Worm (Caenorhabditis elegans) whole organism, young adult: ENCODE measurements around the gene C53A3.4.

ENCODE experiments used
- B0019.2 ChIP-seq: fragments of 200-800 bp; sonication (Bioruptor generic); conservative IDR thresholded peaks from 2 replicates; pipeline ENCODE4 v1.3.6; 2022; ENCODE audit warnings: missing genetic modification reagents, missing genetic modification characterization, missing compliant biosample characterization
- B0336.3 ChIP-seq: fragments of 200-800 bp; sonication (Bioruptor generic); IDR thresholded peaks from 2 replicates; pipeline ENCODE4 v1.3.6; 2022; ENCODE audit warnings: missing genetic modification characterization, missing compliant biosample characterization
- F22D6.2 ChIP-seq: sonication (generic microtip); optimal IDR thresholded peaks from 2 replicates; lab custom pipeline; 2016; ENCODE audit warnings: mild to moderate bottlenecking, missing genetic modification characterization, missing compliant biosample characterization
- F39B2.1 ChIP-seq: fragments of 200-800 bp; sonication (Bioruptor generic); IDR thresholded peaks from 2 replicates; pipeline ENCODE4 v1.3.6; 2022; ENCODE audit warnings: missing genetic modification reagents, missing genetic modification characterization, missing compliant biosample characterization
- K11D2.4 ChIP-seq: fragments of 200-800 bp; sonication (Bioruptor generic); IDR thresholded peaks from 2 replicates; pipeline ENCODE4 v1.3.6; 2022; ENCODE audit warnings: missing genetic modification reagents, missing genetic modification characterization, missing compliant biosample characterization
- K12H6.12 ChIP-seq: fragments of 200-800 bp; sonication (Bioruptor generic); optimal IDR thresholded peaks from 2 replicates; lab custom pipeline; 2018; ENCODE audit warnings: mild to moderate bottlenecking, missing genetic modification characterization, missing compliant biosample characterization
- Y67H2A.10 ChIP-seq: fragments of 200-800 bp; sonication (Bioruptor generic); conservative IDR thresholded peaks from 2 replicates; pipeline ENCODE4 v1.3.6; 2022; ENCODE audit warnings: missing genetic modification reagents, missing genetic modification characterization, missing compliant biosample characterization
- ama-1 ChIP-seq, 3 experiments: fragments of 150-350 bp in 1 of 3; sonication (generic microtip) in 2 of 3; optimal IDR thresholded peaks; 2 replicates each; lab custom pipeline; 2014 to 2018; ENCODE audit warnings: missing biosample characterization in 2 of 3, missing genetic modification characterization in 2 of 3, missing genetic modification reagents in 2 of 3
- atf-7 ChIP-seq: sonication (generic microtip); optimal IDR thresholded peaks from 2 replicates; lab custom pipeline; 2017; ENCODE audit warnings: mild to moderate bottlenecking, missing genetic modification characterization, missing compliant biosample characterization
- athp-1 ChIP-seq: sonication (generic microtip); optimal IDR thresholded peaks from 2 replicates; lab custom pipeline; 2017; ENCODE audit warnings: mild to moderate bottlenecking, missing genetic modification characterization, missing compliant biosample characterization
- attf-3 ChIP-seq: fragments of 200-800 bp; sonication (Bioruptor generic); conservative IDR thresholded peaks from 2 replicates; pipeline ENCODE4 v1.3.6; 2022; ENCODE audit warnings: missing genetic modification reagents, missing genetic modification characterization, missing compliant biosample characterization
- attf-6 ChIP-seq: fragments of 200-800 bp; sonication (Bioruptor generic); IDR thresholded peaks from 2 replicates; pipeline ENCODE4 v1.3.6; 2022; ENCODE audit warnings: missing genetic modification reagents, missing genetic modification characterization, missing compliant biosample characterization
- bed-2 ChIP-seq: fragments of 200-800 bp; sonication (Bioruptor generic); IDR thresholded peaks from 2 replicates; pipeline ENCODE4 v1.3.6; 2022; ENCODE audit warnings: missing genetic modification reagents, missing genetic modification characterization, missing compliant biosample characterization
- cebp-1 ChIP-seq, 2 experiments: fragments of 200-800 bp in 1 of 2; sonication (Bioruptor generic) in 1 of 2; sonication (generic microtip) in 1 of 2; IDR thresholded peaks in 1 of 2; optimal IDR thresholded peaks in 1 of 2; 2 replicates each; pipeline versions ENCODE4 v1.3.6 to Lab custom; 2017 to 2022; ENCODE audit warnings: missing compliant biosample characterization in 2 of 2, missing genetic modification characterization in 2 of 2, mild to moderate bottlenecking in 1 of 2, missing genetic modification reagents in 1 of 2, moderate library complexity in 1 of 2
- cebp-2 ChIP-seq: fragments of 200-800 bp; sonication (Bioruptor generic); IDR thresholded peaks from 2 replicates; pipeline ENCODE4 v1.3.6; 2022; ENCODE audit warnings: missing genetic modification characterization, missing compliant biosample characterization
- ceh-100 ChIP-seq: fragments of 200-800 bp; sonication (Bioruptor generic); IDR thresholded peaks from 2 replicates; pipeline ENCODE4 v1.3.6; 2022; ENCODE audit warnings: missing genetic modification reagents, missing genetic modification characterization, missing compliant biosample characterization
- ceh-40 ChIP-seq: fragments of 200-800 bp; sonication (Bioruptor generic); IDR thresholded peaks from 2 replicates; pipeline ENCODE4 v1.3.6; 2022; ENCODE audit warnings: missing genetic modification characterization, missing compliant biosample characterization
- egl-44 ChIP-seq: fragments of 200-800 bp; sonication (Bioruptor generic); IDR thresholded peaks from 2 replicates; pipeline ENCODE4 v1.3.6; 2022; ENCODE audit warnings: missing genetic modification reagents, missing genetic modification characterization, missing compliant biosample characterization
- him-1 ChIP-seq: sonication (generic microtip); optimal IDR thresholded peaks from 2 replicates; lab custom pipeline; 2016; ENCODE audit warnings: missing genotype, missing genetic modification reagents, missing genetic modification characterization, missing compliant biosample characterization
- let-526 ChIP-seq: fragments of 200-800 bp; sonication (Bioruptor generic); IDR thresholded peaks from 2 replicates; pipeline ENCODE4 v1.3.6; 2022; ENCODE audit warnings: missing genetic modification reagents, missing genetic modification characterization, missing compliant biosample characterization
- lin-40 ChIP-seq: sonication (generic microtip); optimal IDR thresholded peaks from 2 replicates; lab custom pipeline; 2016; ENCODE audit warnings: missing genetic modification characterization, mild to moderate bottlenecking, missing compliant biosample characterization, missing genotype, missing genetic modification reagents
- madf-3 ChIP-seq: fragments of 200-800 bp; sonication (Bioruptor generic); IDR thresholded peaks from 2 replicates; pipeline ENCODE4 v1.3.6; 2022; ENCODE audit warnings: missing genetic modification reagents, missing genetic modification characterization, missing compliant biosample characterization
- mel-28 ChIP-seq: sonication (generic microtip); optimal IDR thresholded peaks from 2 replicates; lab custom pipeline; 2016; ENCODE audit warnings: borderline replicate concordance, mild to moderate bottlenecking, missing genetic modification characterization, missing compliant biosample characterization
- nfyb-1 ChIP-seq: fragments of 200-800 bp; sonication (Bioruptor generic); IDR thresholded peaks from 2 replicates; pipeline ENCODE4 v1.3.6; 2022; ENCODE audit warnings: missing genetic modification reagents, missing genetic modification characterization, missing compliant biosample characterization
- nhr-80 ChIP-seq: sonication (generic microtip); optimal IDR thresholded peaks from 2 replicates; lab custom pipeline; 2016; ENCODE audit warnings: missing genetic modification characterization, missing compliant biosample characterization
- tbx-9 ChIP-seq: sonication (generic microtip); optimal IDR thresholded peaks from 2 replicates; lab custom pipeline; 2016; ENCODE audit warnings: borderline replicate concordance, missing genetic modification characterization, inconsistent platforms, missing compliant biosample characterization
- ztf-22 ChIP-seq: fragments of 200-800 bp; sonication (Bioruptor generic); optimal IDR thresholded peaks from 2 replicates; lab custom pipeline; 2018; ENCODE audit warnings: mild to moderate bottlenecking, missing genetic modification characterization, moderate library complexity, missing compliant biosample characterization
- ztf-6 ChIP-seq: fragments of 200-800 bp; sonication (Bioruptor generic); IDR thresholded peaks from 2 replicates; pipeline ENCODE4 v1.3.6; 2022; ENCODE audit warnings: missing genetic modification reagents, missing genetic modification characterization, missing compliant biosample characterization

The C53A3.4 gene

ce11 chrV:5716508-5716907 is 42.2 kb downstream of the C53A3.4 start, which contains the start of gene K09H11.9:
Gene K09H11.9 (minus strand): TSS chrV:5716608.
- TF ChIP-seq let-526 = no peak
- 0 out of 2 replicates have a peak, but pooled peaks have one; percentile 30 for TF ChIP-seq madf-3 (GFP tag; lab: Robert Waterston, UW)

ce11 chrV:5713510-5713909 is 45.2 kb downstream of the C53A3.4 start:
- TF ChIP-seq him-1 (tag; lab: Kevin White, UChicago) (no peak), egl-44 (no peak), nfyb-1 (GFP tag; lab: Robert Waterston, UW) (no peak), athp-1 (no peak), ceh-100 (GFP tag; lab: Robert Waterston, UW) (no peak), ceh-40 (no peak), tbx-9 (no peak), Y67H2A.10 (GFP tag; lab: Robert Waterston, UW) (no peak), B0019.2 (GFP tag; lab: Robert Waterston, UW) (no peak), ztf-6 (GFP tag; lab: Robert Waterston, UW) (no peak), cebp-2 (GFP tag; lab: Robert Waterston, UW) (no peak), mel-28 (tag; lab: Kevin White, UChicago) (no peak)
- TF ChIP-seq, all 124 proteins: peak for 0

- no peak for TF ChIP-seq cebp-1 (GFP tag; IDR thresholded peaks at IDR 0.05; lab: Robert Waterston, UW)
- TF ChIP-seq cebp-1 (tag; optimal IDR thresholded peaks at IDR 0.05; lab: Kevin White, UChicago) = peak; percentile 14
- TF ChIP-seq nhr-80 = peak; percentile 78
- TF ChIP-seq attf-6 (GFP tag; lab: Robert Waterston, UW) = no peak
- 0 out of 2 replicates have a peak, but pooled peaks have one; percentile 17 for TF ChIP-seq B0336.3 (GFP tag; lab: Robert Waterston, UW)
- no peak for TF ChIP-seq F39B2.1 (GFP tag; lab: Robert Waterston, UW)
These were observed 46.0 kb downstream of the C53A3.4 start, which contains the start of gene gcst-1 for ce11 chrV:5712652-5713051. Gene gcst-1 (plus strand): TSS chrV:5712928.

ce11 chrV:5712189-5712588 is 46.5 kb downstream of the C53A3.4 start:
- peak; percentile 70 for TF ChIP-seq attf-3 (GFP tag; lab: Robert Waterston, UW)
- no peak for TF ChIP-seq K12H6.12 (tag; lab: Kevin White, UChicago)

- TF ChIP-seq atf-7 (tag; lab: Kevin White, UChicago) (no peak), K11D2.4 (no peak), lin-40 (tag; lab: Kevin White, UChicago) (no peak), F22D6.2 (tag; lab: Kevin White, UChicago) (no peak), ama-1 (optimal IDR thresholded peaks at IDR 0.05; lab: Kevin White, UChicago) (no peak), ama-1 (GFP tag; optimal IDR thresholded peaks at IDR 0.05; lab: Kevin White, UChicago) (no peak), ztf-22 (GFP tag; lab: Kevin White, UChicago) (no peak), bed-2 (no peak)
These were observed 50.3 kb downstream of the C53A3.4 start for ce11 chrV:5708331-5708730.
